Worm (Caenorhabditis elegans) whole organism, early embryonic: ENCODE measurements around the gene lim-8.

ENCODE experiments used
- B0310.2 ChIP-seq: sonication (generic microtip); optimal IDR thresholded peaks from 2 replicates; lab custom pipeline; 2016; ENCODE audit warnings: mild to moderate bottlenecking, missing genetic modification characterization, missing compliant biosample characterization
- aly-1 ChIP-seq: sonication (generic microtip); optimal IDR thresholded peaks from 2 replicates; lab custom pipeline; 2016; ENCODE audit warnings: missing genetic modification characterization, missing compliant biosample characterization
- ama-1 ChIP-seq: fragments of 150-350 bp; optimal IDR thresholded peaks from 2 replicates; lab custom pipeline; 2014
- ceh-13 ChIP-seq: fragments of 200-800 bp; sonication (Bioruptor generic); optimal IDR thresholded peaks from 2 replicates; lab custom pipeline; 2018; ENCODE audit warnings: mild to moderate bottlenecking, missing genetic modification characterization, missing compliant biosample characterization
- pes-1 ChIP-seq: fragments of 200-800 bp; sonication (Bioruptor generic); IDR thresholded peaks from 2 replicates; pipeline ENCODE4 v1.3.6; 2022; ENCODE audit warnings: missing genetic modification reagents, missing genetic modification characterization, missing compliant biosample characterization
- sea-1 ChIP-seq: fragments of 200-800 bp; sonication (Bioruptor generic); conservative IDR thresholded peaks from 2 replicates; pipeline ENCODE4 v1.3.6; 2022; ENCODE audit warnings: missing genetic modification characterization, missing compliant biosample characterization
- tbx-11 ChIP-seq: fragments of 200-800 bp; sonication (Bioruptor generic); IDR thresholded peaks from 2 replicates; pipeline ENCODE4 v1.3.6; 2022; ENCODE audit warnings: missing genetic modification characterization, missing compliant biosample characterization
- tra-4 ChIP-seq: sonication (generic microtip); optimal IDR thresholded peaks from 2 replicates; lab custom pipeline; 2017; ENCODE audit warnings: missing genetic modification characterization, missing compliant biosample characterization

DNA sequence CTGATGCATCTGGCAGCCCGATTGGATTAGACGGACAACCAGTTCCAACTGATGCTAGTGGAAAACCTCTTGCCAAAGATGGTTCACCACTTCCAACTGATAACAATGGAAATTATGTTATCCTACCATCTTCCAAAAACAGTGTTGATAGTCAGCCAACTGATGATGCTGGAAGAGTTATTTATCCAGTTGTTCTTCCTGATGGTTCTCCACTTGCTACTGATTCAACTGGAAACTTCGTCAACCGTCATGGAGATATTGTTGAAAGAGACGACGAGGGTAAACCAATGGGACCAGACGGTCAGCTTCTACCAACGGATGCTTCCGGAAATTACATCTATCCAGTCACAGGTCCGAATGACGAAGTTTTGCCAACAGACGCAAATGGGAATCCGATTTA, 45.8 kb upstream of the lim-8 start:
- TF ChIP-seq pes-1 (GFP tag; lab: Robert Waterston, UW) = no peak
- TF ChIP-seq ama-1 (lab: Kevin White, UChicago) = no peak
- TF ChIP-seq sea-1 (GFP tag; lab: Robert Waterston, UW) = no peak
- TF ChIP-seq tra-4 (tag; lab: Kevin White, UChicago) = no peak
- no peak for TF ChIP-seq tbx-11
- no peak for TF ChIP-seq ceh-13 (GFP tag; lab: Kevin White, UChicago)
- TF ChIP-seq B0310.2 = no peak
- no peak for TF ChIP-seq aly-1 (tag; lab: Kevin White, UChicago)
